Fruit fly (Drosophila melanogaster) whole organism, embryonic: ENCODE measurements around the gene CG31661.

Experiments
- Aef1 ChIP-seq: fragments of 200-800 bp; sonication (Bioruptor generic); IDR thresholded peaks from 3 replicates; pipeline ENCODE4 v1.3.6; 2022; ENCODE audit warnings: missing biosample characterization, missing genetic modification characterization
- Antp ChIP-seq: fragments of 200-800 bp; sonication (Bioruptor generic); optimal IDR thresholded peaks from 3 replicates; lab custom pipeline; 2016; ENCODE audit warnings: missing biosample characterization, missing genetic modification characterization
- Atf-2 ChIP-seq: fragments of 200-800 bp; sonication (Bioruptor generic); optimal IDR thresholded peaks from 2 replicates; lab custom pipeline; 2016; ENCODE audit warnings: missing biosample characterization, missing genetic modification characterization
- Blimp-1 ChIP-seq: fragments of 200-800 bp; sonication (Bioruptor generic); optimal IDR thresholded peaks from 3 replicates; lab custom pipeline; 2018; ENCODE audit warnings: missing biosample characterization, missing genetic modification characterization, mild to moderate bottlenecking, moderate library complexity, missing genetic modification reagents
- C15 ChIP-seq: fragments of 200-800 bp; sonication (Bioruptor generic); IDR thresholded peaks from 3 replicates; pipeline ENCODE4 v1.3.6; 2022; ENCODE audit warnings: missing biosample characterization, missing genetic modification characterization
- CG10366 ChIP-seq: fragments of 200-800 bp; sonication (Bioruptor generic); IDR thresholded peaks from 2 replicates; pipeline ENCODE4 v1.3.6; 2022; ENCODE audit warnings: missing biosample characterization, missing genetic modification characterization
- CG11085 ChIP-seq: fragments of 200-800 bp; sonication (Bioruptor generic); IDR thresholded peaks from 2 replicates; pipeline ENCODE4 v1.3.6; 2022; ENCODE audit warnings: missing biosample characterization, missing genetic modification characterization
- CG16813 ChIP-seq: fragments of 200-800 bp; sonication (Bioruptor generic); IDR thresholded peaks from 3 replicates; pipeline ENCODE4 v1.3.6; 2022; ENCODE audit warnings: missing biosample characterization, missing genetic modification characterization; ENCODE audit not compliant: partially characterized antibody
- CG2202 ChIP-seq: fragments of 200-800 bp; sonication (Bioruptor generic); optimal IDR thresholded peaks from 2 replicates; lab custom pipeline; 2018; ENCODE audit warnings: missing biosample characterization, mild to moderate bottlenecking, missing genetic modification characterization
- CG30403 ChIP-seq: fragments of 200-800 bp; sonication (Bioruptor generic); optimal IDR thresholded peaks from 3 replicates; lab custom pipeline; 2016; ENCODE audit warnings: missing biosample characterization, missing genetic modification characterization
- CG31365 ChIP-seq: fragments of 200-800 bp; sonication (Bioruptor generic); optimal IDR thresholded peaks from 2 replicates; lab custom pipeline; 2018; ENCODE audit warnings: missing biosample characterization, mild to moderate bottlenecking, missing genetic modification characterization
- CG3281 ChIP-seq: fragments of 200-800 bp; sonication (Bioruptor generic); optimal IDR thresholded peaks from 3 replicates; lab custom pipeline; 2017; ENCODE audit warnings: missing biosample characterization, mild to moderate bottlenecking, missing genetic modification characterization
- CG7556 ChIP-seq: fragments of 200-800 bp; sonication (Bioruptor generic); optimal IDR thresholded peaks from 2 replicates; lab custom pipeline; 2017; ENCODE audit warnings: missing biosample characterization, mild to moderate bottlenecking, missing genetic modification characterization
- CkIIα-i1 ChIP-seq: fragments of 200-800 bp; sonication (Bioruptor generic); IDR thresholded peaks from 2 replicates; pipeline ENCODE4 v1.3.6; 2022; ENCODE audit warnings: missing biosample characterization, missing genetic modification characterization
- ERR ChIP-seq: fragments of 200-800 bp; sonication (Bioruptor generic); optimal IDR thresholded peaks from 2 replicates; lab custom pipeline; 2016; ENCODE audit warnings: missing biosample characterization, missing genetic modification characterization
- Elba2 ChIP-seq: fragments of 200-800 bp; sonication (Bioruptor generic); optimal IDR thresholded peaks from 3 replicates; lab custom pipeline; 2016; ENCODE audit warnings: missing biosample characterization, missing genetic modification characterization
- HLH4C ChIP-seq: fragments of 200-800 bp; sonication (Bioruptor generic); IDR thresholded peaks from 3 replicates; pipeline ENCODE4 v1.3.6; 2022; ENCODE audit warnings: missing biosample characterization, missing genetic modification characterization; ENCODE audit not compliant: partially characterized antibody
- Hand ChIP-seq: fragments of 200-800 bp; sonication (Bioruptor generic); optimal IDR thresholded peaks from 2 replicates; lab custom pipeline; 2017; ENCODE audit warnings: mild to moderate bottlenecking, missing biosample characterization, missing genetic modification reagents, missing genetic modification characterization
- Hr51 ChIP-seq, 2 experiments: fragments of 200-800 bp; sonication (Bioruptor generic); optimal IDR thresholded peaks; 2 replicates in 1 of 2; 3 replicates in 1 of 2; lab custom pipeline; 2016 to 2018; ENCODE audit warnings: missing biosample characterization in 2 of 2, missing genetic modification characterization in 2 of 2, mild to moderate bottlenecking in 1 of 2, moderate library complexity in 1 of 2
- Med ChIP-seq: fragments of 200-800 bp; sonication (Bioruptor generic); peaks from one replicate; lab custom pipeline; 2016; ENCODE audit warnings: missing biosample characterization, missing genetic modification characterization, mild to moderate bottlenecking, inconsistent platforms, moderate library complexity
- Myb ChIP-seq: fragments of 200-800 bp; sonication (Bioruptor generic); optimal IDR thresholded peaks from 2 replicates; lab custom pipeline; 2016; ENCODE audit warnings: missing biosample characterization, missing genetic modification characterization
- NFAT ChIP-seq: fragments of 200-800 bp; sonication (Bioruptor generic); IDR thresholded peaks from 2 replicates; pipeline ENCODE4 v1.3.6; 2022; ENCODE audit warnings: missing biosample characterization, missing genetic modification characterization
- Oli ChIP-seq: fragments of 200-800 bp; sonication (Bioruptor generic); optimal IDR thresholded peaks from 2 replicates; lab custom pipeline; 2018; ENCODE audit warnings: missing biosample characterization, mild to moderate bottlenecking, missing genetic modification characterization, moderate library complexity
- Opbp ChIP-seq: fragments of 200-800 bp; sonication (Bioruptor generic); IDR thresholded peaks from 3 replicates; pipeline ENCODE4 v1.3.6; 2022; ENCODE audit warnings: missing biosample characterization, missing genetic modification characterization; ENCODE audit not compliant: partially characterized antibody
- Usf ChIP-seq: fragments of 200-800 bp; sonication (Bioruptor generic); optimal IDR thresholded peaks from 2 replicates; lab custom pipeline; 2017; ENCODE audit warnings: missing genotype, missing biosample characterization, missing genetic modification characterization
- ab ChIP-seq: fragments of 200-800 bp; sonication (Bioruptor generic); optimal IDR thresholded peaks from 2 replicates; lab custom pipeline; 2016; ENCODE audit warnings: missing biosample characterization, missing genetic modification characterization
- az2 ChIP-seq: fragments of 200-800 bp; sonication (Bioruptor generic); optimal IDR thresholded peaks from 3 replicates; lab custom pipeline; 2016; ENCODE audit warnings: missing biosample characterization, missing genetic modification characterization
- bab2 ChIP-seq: fragments of 200-800 bp; sonication (Bioruptor generic); optimal IDR thresholded peaks from 2 replicates; lab custom pipeline; 2016; ENCODE audit warnings: missing biosample characterization, missing genetic modification characterization
- bigmax ChIP-seq: fragments of 200-800 bp; sonication (Bioruptor generic); optimal IDR thresholded peaks from 2 replicates; lab custom pipeline; 2018; ENCODE audit warnings: missing biosample characterization, mild to moderate bottlenecking, missing genetic modification characterization
- chm ChIP-seq: fragments of 200-800 bp; sonication (Bioruptor generic); IDR thresholded peaks from 2 replicates; pipeline ENCODE4 v1.3.6; 2022; ENCODE audit warnings: missing biosample characterization, missing genetic modification characterization
- crol ChIP-seq: fragments of 200-800 bp; sonication (Bioruptor generic); IDR thresholded peaks from 2 replicates; pipeline ENCODE4 v1.3.6; 2022; ENCODE audit warnings: missing biosample characterization, missing genetic modification characterization
- dysf ChIP-seq: fragments of 200-800 bp; sonication (Bioruptor generic); IDR thresholded peaks from 3 replicates; pipeline ENCODE4 v1.3.6; 2022; ENCODE audit warnings: missing biosample characterization, missing genetic modification characterization
- fd102C ChIP-seq: fragments of 200-800 bp; sonication (Bioruptor generic); optimal IDR thresholded peaks from 2 replicates; lab custom pipeline; 2018; ENCODE audit warnings: missing biosample characterization, mild to moderate bottlenecking, missing genetic modification characterization, moderate library complexity
- grau ChIP-seq: fragments of 200-800 bp; optimal IDR thresholded peaks from 3 replicates; lab custom pipeline; 2019; ENCODE audit warnings: missing biosample characterization, mild to moderate bottlenecking, missing genetic modification characterization, moderate library complexity
- grn ChIP-seq: fragments of 200-800 bp; sonication (Bioruptor generic); optimal IDR thresholded peaks from 3 replicates; lab custom pipeline; 2017; ENCODE audit warnings: missing biosample characterization, missing genetic modification characterization
- gro ChIP-seq: fragments of 200-800 bp; sonication (Bioruptor generic); optimal IDR thresholded peaks from 2 replicates; lab custom pipeline; 2016; ENCODE audit warnings: missing biosample characterization, missing genetic modification characterization
- hbn ChIP-seq: fragments of 200-800 bp; sonication (Bioruptor generic); IDR thresholded peaks from 2 replicates; pipeline ENCODE4 v1.3.6; 2022; ENCODE audit warnings: missing biosample characterization, missing genetic modification characterization; ENCODE audit not compliant: partially characterized antibody
- jumu ChIP-seq: fragments of 200-800 bp; sonication (Bioruptor generic); optimal IDR thresholded peaks from 3 replicates; lab custom pipeline; 2016; ENCODE audit warnings: missing biosample characterization, missing genetic modification characterization
- kni ChIP-seq: fragments of 200-800 bp; sonication (Bioruptor generic); optimal IDR thresholded peaks from 3 replicates; lab custom pipeline; 2017; ENCODE audit warnings: mild to moderate bottlenecking, missing biosample characterization, missing genetic modification reagents, missing genetic modification characterization
- knrl ChIP-seq: fragments of 200-800 bp; sonication (Bioruptor generic); IDR thresholded peaks from 3 replicates; pipeline ENCODE4 v1.3.6; 2022; ENCODE audit warnings: missing biosample characterization, missing genetic modification characterization; ENCODE audit not compliant: partially characterized antibody
- nerfin-1 ChIP-seq: fragments of 200-800 bp; sonication (Bioruptor generic); optimal IDR thresholded peaks from 3 replicates; lab custom pipeline; 2019; ENCODE audit warnings: missing biosample characterization, mild to moderate bottlenecking, missing genetic modification characterization, moderate library complexity
- onecut ChIP-seq: fragments of 200-800 bp; sonication (Bioruptor generic); IDR thresholded peaks from 2 replicates; pipeline ENCODE4 v1.3.6; 2022; ENCODE audit warnings: missing biosample characterization, missing genetic modification characterization
- pb ChIP-seq: fragments of 200-800 bp; sonication (Bioruptor generic); optimal IDR thresholded peaks from 3 replicates; lab custom pipeline; 2016; ENCODE audit warnings: missing biosample characterization, missing genetic modification characterization
- salm ChIP-seq: fragments of 200-800 bp; sonication (Bioruptor generic); optimal IDR thresholded peaks from 2 replicates; lab custom pipeline; 2018; ENCODE audit warnings: missing biosample characterization, mild to moderate bottlenecking, missing genetic modification characterization
- sim ChIP-seq: fragments of 200-800 bp; sonication (Bioruptor generic); IDR thresholded peaks from 2 replicates; pipeline ENCODE4 v1.3.6; 2022; ENCODE audit warnings: missing biosample characterization, missing genetic modification characterization
- slp2 ChIP-seq: fragments of 200-800 bp; sonication (Bioruptor generic); optimal IDR thresholded peaks from 2 replicates; lab custom pipeline; 2016; ENCODE audit warnings: missing biosample characterization, missing genetic modification characterization
- sqz ChIP-seq: fragments of 200-800 bp; sonication (Bioruptor generic); optimal IDR thresholded peaks from 3 replicates; lab custom pipeline; 2018; ENCODE audit warnings: missing biosample characterization, mild to moderate bottlenecking, missing genetic modification characterization
- sr ChIP-seq: fragments of 200-800 bp; sonication (Bioruptor generic); IDR thresholded peaks from 3 replicates; pipeline ENCODE4 v1.3.6; 2022; ENCODE audit warnings: missing biosample characterization, missing genetic modification characterization
- wdn ChIP-seq: fragments of 200-800 bp; sonication (Bioruptor generic); IDR thresholded peaks from 2 replicates; pipeline ENCODE4 v1.3.6; 2022; ENCODE audit warnings: missing biosample characterization, missing genetic modification characterization
- zfh1 ChIP-seq: fragments of 200-800 bp; sonication (Bioruptor generic); IDR thresholded peaks from 3 replicates; pipeline ENCODE4 v1.3.6; 2022; ENCODE audit warnings: missing biosample characterization, missing genetic modification characterization

Gene CG31661

dm6 chr2L:1463362-1463908 is 33.6 kb upstream of the CG31661 start (continued):
- TF ChIP-seq C15 (GFP tag; lab: Robert Waterston, UW): no peak
- TF ChIP-seq nerfin-1: no peak
- TF ChIP-seq CG16813: no peak
- TF ChIP-seq CG31365 (tag; lab: Kevin White, UChicago): no peak
- TF ChIP-seq Elba2 (GFP tag; lab: Kevin White, UChicago): no peak
- TF ChIP-seq Med (GFP tag; lab: Kevin White, UChicago): no peak
- no peak for TF ChIP-seq Opbp (GFP tag; lab: Robert Waterston, UW)
- TF ChIP-seq crol: 0 out of 2 replicates have a peak, but pooled peaks have one; percentile 14
- TF ChIP-seq CkIIα-i1 (GFP tag; lab: Robert Waterston, UW): no peak
- TF ChIP-seq Hand (GFP tag; lab: Kevin White, UChicago): no peak
- TF ChIP-seq CG7556 (GFP tag; lab: Kevin White, UChicago): no peak

- TF ChIP-seq jumu (GFP tag; lab: Kevin White, UChicago) (no peak), CG11085 (GFP tag; lab: Robert Waterston, UW) (no peak), HLH4C (GFP tag; lab: Robert Waterston, UW) (no peak), sqz (GFP tag; lab: Kevin White, UChicago) (no peak), slp2 (GFP tag; lab: Kevin White, UChicago) (no peak), kni (GFP tag; lab: Kevin White, UChicago) (no peak), bigmax (GFP tag; lab: Kevin White, UChicago) (no peak), sim (GFP tag; lab: Robert Waterston, UW) (no peak), NFAT (GFP tag; lab: Robert Waterston, UW) (no peak), az2 (GFP tag; lab: Kevin White, UChicago) (no peak), CG30403 (GFP tag; lab: Kevin White, UChicago) (peak; percentile 20), zfh1 (no peak), Oli (peak; percentile 34), Aef1 (GFP tag; lab: Robert Waterston, UW) (no peak), hbn (GFP tag; lab: Robert Waterston, UW) (no peak), crol (no peak), gro (no peak), grn (GFP tag; lab: Kevin White, UChicago) (no peak), knrl (GFP tag; lab: Robert Waterston, UW) (no peak), CG2202 (tag; lab: Kevin White, UChicago) (peak; percentile 4), salm (no peak), sr (GFP tag; lab: Robert Waterston, UW) (no peak), ERR (no peak), Hr51 (GFP tag; optimal IDR thresholded peaks at IDR 0.05; lab: Kevin White, UChicago) (peak in 1 of 2 experiments; percentile 20), Myb (no peak), CG3281 (GFP tag; lab: Kevin White, UChicago) (no peak), CG10366 (GFP tag; lab: Robert Waterston, UW) (no peak), Atf-2 (GFP tag; lab: Kevin White, UChicago) (no peak), Blimp-1 (GFP tag; lab: Kevin White, UChicago) (peak; percentile 41), pb (GFP tag; lab: Kevin White, UChicago) (no peak), onecut (GFP tag; lab: Robert Waterston, UW) (0 out of 2 replicates have a peak, but pooled peaks have one; percentile 5), Usf (GFP tag; lab: Kevin White, UChicago) (no peak), dysf (GFP tag; lab: Robert Waterston, UW) (0 out of 3 replicates have a peak, but pooled peaks have one; percentile 23), Antp (GFP tag; lab: Kevin White, UChicago) (no peak), fd102C (no peak), chm (GFP tag; lab: Robert Waterston, UW) (no peak), grau (peak; percentile 20), bab2 (no peak), wdn (GFP tag; lab: Robert Waterston, UW) (no peak), ab (GFP tag; lab: Kevin White, UChicago) (no peak)
Measured at dm6 chr2L:1470009-1470408, 27.0 kb upstream of the CG31661 start.
